Fruit fly (Drosophila melanogaster): Measurements from ENCODE around the gene Cph.

Cph gene

DNA sequence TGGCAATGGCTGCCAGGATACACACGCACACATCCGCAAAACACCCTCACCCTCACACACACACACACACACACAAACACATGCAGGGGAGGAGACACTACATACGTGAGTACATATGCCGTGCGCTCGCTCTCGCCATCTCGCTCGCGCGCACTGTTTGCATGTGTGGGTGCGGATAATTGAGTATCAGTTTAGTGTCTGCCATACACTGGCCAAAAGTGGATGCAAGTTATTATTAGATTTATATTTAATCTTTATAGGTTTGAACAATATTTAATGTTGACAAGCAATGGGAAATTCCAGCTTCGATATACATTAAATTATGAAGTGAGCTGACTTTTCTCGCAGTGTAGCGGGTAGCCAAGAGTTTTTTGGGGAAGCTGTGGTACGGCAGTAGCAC lies 19.8 kb upstream of the Cph start (continued):
- TF ChIP-seq her (GFP tag; optimal IDR thresholded peaks at IDR 0.05) (no peak), CG31365 (tag; optimal IDR thresholded peaks at IDR 0.05) (peak; percentile 27), CG3281 (GFP tag; optimal IDR thresholded peaks at IDR 0.05) (peak; percentile 64), CG10321 (GFP tag; IDR thresholded peaks at IDR 0.05) (0 out of 2 replicates have a peak, but pooled peaks have one; percentile 33), CG13424 (tag; optimal IDR thresholded peaks at IDR 0.05) (peak; percentile 75), HLH4C (GFP tag; IDR thresholded peaks at IDR 0.05; ENCODE audit: partially characterized antibody) (no peak), CG8944 (GFP tag; optimal IDR thresholded peaks at IDR 0.05) (no peak), CG13894 (tag; optimal IDR thresholded peaks at IDR 0.05) (peak; percentile 42), lbe (GFP tag; optimal IDR thresholded peaks at IDR 0.05) (no peak), CG11696 (GFP tag; IDR thresholded peaks at IDR 0.05) (peak; percentile 44; the same call in 1 of the 2 replicates), ro (GFP tag; IDR thresholded peaks at IDR 0.05) (no peak), fu2 (GFP tag; optimal IDR thresholded peaks at IDR 0.05) (no peak), Hr78 (GFP tag; optimal IDR thresholded peaks at IDR 0.05) (no peak), NC2α (GFP tag; optimal IDR thresholded peaks at IDR 0.05) (no peak), tx (GFP tag; optimal IDR thresholded peaks at IDR 0.05) (no peak), CG17829 (tag; optimal IDR thresholded peaks at IDR 0.05) (peak; percentile 77), CG32767 (GFP tag; IDR thresholded peaks at IDR 0.05) (no peak), nerfin-2 (GFP tag; IDR thresholded peaks at IDR 0.05; ENCODE audit: partially characterized antibody) (no peak), CG34422 (GFP tag; IDR thresholded peaks at IDR 0.05) (peak; percentile 49; the same call in 1 of the 3 replicates), salm (tag; optimal IDR thresholded peaks at IDR 0.05) (no peak), CG12104 (GFP tag; optimal IDR thresholded peaks at IDR 0.05) (peak; percentile 49), CG11695 (GFP tag; IDR thresholded peaks at IDR 0.05) (0 out of 3 replicates have a peak, but pooled peaks have one; percentile 27), Atf6 (GFP tag; IDR thresholded peaks at IDR 0.05) (peak; percentile 45), CG12744 (GFP tag; optimal IDR thresholded peaks at IDR 0.05) (peak; percentile 16), hbn (GFP tag; IDR thresholded peaks at IDR 0.05; ENCODE audit: partially characterized antibody) (no peak), CG9609 (GFP tag; optimal IDR thresholded peaks at IDR 0.05) (no peak), Atf-2 (GFP tag; optimal IDR thresholded peaks at IDR 0.05) (no peak), scrt (GFP tag; optimal IDR thresholded peaks at IDR 0.05) (peak; percentile 63), fd102C (GFP tag; optimal IDR thresholded peaks at IDR 0.05) (peak; percentile 73), Usf (GFP tag; optimal IDR thresholded peaks at IDR 0.05) (peak; percentile 17), h (optimal IDR thresholded peaks at IDR 0.05) (no peak), croc (GFP tag; conservative IDR thresholded peaks at IDR 0.05) (peak; percentile 44; the same call in 2 of the 3 replicates), CG7745 (tag; optimal IDR thresholded peaks at IDR 0.05) (no peak), CkIIα-i1 (GFP tag; IDR thresholded peaks at IDR 0.05) (no peak), MTF-1 (GFP tag; optimal IDR thresholded peaks at IDR 0.05; ENCODE audit: borderline replicate concordance) (peak; percentile 15), CHES-1-like (GFP tag; optimal IDR thresholded peaks at IDR 0.05) (no peak), twi (tag; optimal IDR thresholded peaks at IDR 0.05) (peak; percentile 66), CG6689 (GFP tag; IDR thresholded peaks at IDR 0.05) (peak; percentile 66), CG6813 (GFP tag; optimal IDR thresholded peaks at IDR 0.05) (peak; percentile 77), CG12299 (tag; optimal IDR thresholded peaks at IDR 0.05) (peak; percentile 41), CG2889 (GFP tag; IDR thresholded peaks at IDR 0.05) (peak; percentile 55; the same call in 1 of the 3 replicates), psq (GFP tag; optimal IDR thresholded peaks at IDR 0.05) (no peak), danr (GFP tag; IDR thresholded peaks at IDR 0.05) (0 out of 2 replicates have a peak, but pooled peaks have one; percentile 15), Fer1 (GFP tag; optimal IDR thresholded peaks at IDR 0.05) (peak; percentile 81), CG5180 (GFP tag; optimal IDR thresholded peaks at IDR 0.05) (peak; percentile 50), zen (tag; optimal IDR thresholded peaks at IDR 0.05) (peak; percentile 86), Sry-δ (GFP tag; optimal IDR thresholded peaks at IDR 0.05) (no peak), Rx (GFP tag; IDR thresholded peaks at IDR 0.05) (peak; percentile 43), CG9215 (GFP tag; IDR thresholded peaks at IDR 0.05) (no peak), gcm (GFP tag; optimal IDR thresholded peaks at IDR 0.05) (peak; percentile 54), HLH3B (GFP tag; IDR thresholded peaks at IDR 0.05) (peak; percentile 44; the same call in 1 of the 2 replicates)
